Worm (Caenorhabditis elegans): Measurements from ENCODE around the gene folt-2.

DNA sequence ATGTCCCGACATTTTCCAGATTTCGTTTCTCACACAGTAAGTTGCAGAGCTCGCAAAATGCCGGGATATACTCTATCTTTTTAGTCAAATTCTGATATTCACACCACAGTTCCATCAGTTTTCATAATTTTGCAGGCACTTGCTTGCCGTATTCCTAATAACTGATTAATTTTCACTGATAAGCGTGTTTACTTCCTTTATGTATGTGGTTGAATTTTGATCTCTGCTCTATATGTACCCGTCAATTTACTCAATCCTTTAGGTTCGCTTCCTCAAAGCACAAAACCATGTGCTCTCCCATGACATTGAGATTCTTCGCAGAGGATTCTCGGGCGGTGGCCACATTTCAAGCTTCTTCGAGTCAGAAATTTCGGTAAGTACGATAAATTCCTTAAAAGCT lies 6.2 kb upstream of the folt-2 start:
- TF ChIP-seq ZK546.5 (tag; optimal IDR thresholded peaks at IDR 0.05), result no peak
- no peak for TF ChIP-seq daf-12 (tag; optimal IDR thresholded peaks at IDR 0.05)
- no peak for TF ChIP-seq nhr-12 (tag; optimal IDR thresholded peaks at IDR 0.05)
- TF ChIP-seq unc-62 (GFP tag; optimal IDR thresholded peaks at IDR 0.05), result no peak
- no peak for TF ChIP-seq nhr-76 (tag; optimal IDR thresholded peaks at IDR 0.05)
- no peak for TF ChIP-seq nfya-1 (tag; optimal IDR thresholded peaks at IDR 0.05; ENCODE audit: insufficient read depth)
- TF ChIP-seq elt-3 (tag; optimal IDR thresholded peaks at IDR 0.05), result no peak
- TF ChIP-seq ceh-16 (tag; optimal IDR thresholded peaks at IDR 0.05), result no peak
- TF ChIP-seq pha-4 (tag; optimal IDR thresholded peaks at IDR 0.05), result no peak
- TF ChIP-seq nhr-28 (tag; optimal IDR thresholded peaks at IDR 0.05), result no peak
- TF ChIP-seq ama-1 (optimal IDR thresholded peaks at IDR 0.05), result no peak
- TF ChIP-seq nhr-237 (tag; optimal IDR thresholded peaks at IDR 0.05), result no peak
- TF ChIP-seq lin-39 (tag; optimal IDR thresholded peaks at IDR 0.05), result no peak
